Fruit fly (Drosophila melanogaster) whole organism, pupa: ENCODE data around the gene CG14259.

Source experiments
- CG10348 ChIP-seq: fragments of 200-800 bp; sonication (Bioruptor generic); IDR thresholded peaks from 2 replicates; pipeline ENCODE4 v1.3.6; 2022; ENCODE audit warnings: missing biosample characterization, missing genetic modification characterization
- CG13204 ChIP-seq: fragments of 200-800 bp; sonication (Bioruptor generic); optimal IDR thresholded peaks from 2 replicates; lab custom pipeline; 2018; ENCODE audit warnings: missing biosample characterization, mild to moderate bottlenecking, missing genetic modification characterization, moderate library complexity
- CG4496 ChIP-seq: fragments of 200-800 bp; sonication (Bioruptor generic); IDR thresholded peaks from 3 replicates; pipeline ENCODE4 v1.3.6; 2022; ENCODE audit warnings: missing biosample characterization, missing genetic modification characterization
- CG8159 ChIP-seq: fragments of 200-800 bp; sonication (Bioruptor generic); optimal IDR thresholded peaks from 3 replicates; lab custom pipeline; 2018; ENCODE audit warnings: missing biosample characterization, mild to moderate bottlenecking, missing genetic modification characterization, moderate library complexity
- CG9948 ChIP-seq: fragments of 200-800 bp; sonication (Bioruptor generic); optimal IDR thresholded peaks from 2 replicates; lab custom pipeline; 2018; ENCODE audit warnings: missing biosample characterization, mild to moderate bottlenecking, missing genetic modification characterization, moderate library complexity
- D1 ChIP-seq: fragments of 200-800 bp; sonication (Bioruptor generic); optimal IDR thresholded peaks from 2 replicates; lab custom pipeline; 2018; ENCODE audit warnings: missing biosample characterization, mild to moderate bottlenecking, missing genetic modification characterization, moderate library complexity
- Pif1A ChIP-seq: fragments of 200-800 bp; sonication (Bioruptor generic); optimal IDR thresholded peaks from 3 replicates; lab custom pipeline; 2016; ENCODE audit warnings: missing biosample characterization, missing genetic modification characterization
- Snoo ChIP-seq: fragments of 200-800 bp; sonication (Bioruptor generic); optimal IDR thresholded peaks from 3 replicates; lab custom pipeline; 2017; ENCODE audit warnings: missing biosample characterization, mild to moderate bottlenecking, missing genetic modification characterization, inconsistent platforms

DNA sequence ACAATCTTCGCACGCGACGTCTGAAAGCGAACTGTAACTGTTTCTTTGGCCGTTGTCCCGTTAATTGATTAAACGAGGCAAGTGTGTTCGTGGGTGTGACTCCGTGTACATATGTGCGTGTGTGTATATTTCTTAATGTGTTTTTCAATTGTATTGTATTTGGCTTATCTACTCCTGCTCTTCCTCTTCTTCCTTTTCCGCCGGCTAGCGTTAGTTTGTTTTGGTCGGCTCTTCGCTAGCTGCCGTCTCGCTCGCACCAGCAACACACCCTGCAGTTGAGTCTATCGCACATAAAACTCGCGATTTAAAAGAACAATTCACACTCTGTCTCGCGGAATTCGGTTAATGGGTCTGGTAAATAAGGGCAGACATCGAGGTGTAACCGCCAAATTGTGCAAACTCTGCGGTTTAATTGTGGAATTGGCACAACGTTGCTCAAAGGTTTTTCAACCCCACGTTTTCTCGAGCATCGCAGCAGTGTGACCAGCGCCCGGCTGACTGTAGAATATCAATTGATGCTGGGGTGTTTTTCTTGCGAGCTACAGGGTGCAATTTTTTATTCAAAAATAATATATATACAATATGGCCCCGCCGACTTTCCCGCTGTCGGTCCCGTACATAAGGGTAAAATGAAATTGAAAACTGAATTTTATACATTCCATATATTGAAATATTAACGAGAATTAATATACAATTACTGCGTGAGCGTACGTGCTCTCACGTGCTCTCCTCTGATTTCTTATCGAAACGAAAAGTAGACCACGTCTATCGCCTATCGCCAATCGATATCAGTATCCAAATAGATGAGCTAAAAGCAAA is 17.7 kb downstream of the CG14259 start, which contains the start of the genes gb and CG5815:
- TF ChIP-seq CG13204 (GFP tag; lab: Kevin White, UChicago) = no peak
- TF ChIP-seq Snoo (tag; lab: Kevin White, UChicago) = peak; percentile 88
- no peak for TF ChIP-seq D1 (tag; lab: Kevin White, UChicago)
- no peak for TF ChIP-seq Pif1A
- no peak for TF ChIP-seq CG8159
- peak; percentile 79 for TF ChIP-seq CG9948 (tag; lab: Kevin White, UChicago)
- peak; percentile 53 for TF ChIP-seq CG10348 (GFP tag; lab: Robert Waterston, UW)
- TF ChIP-seq CG4496 (GFP tag; lab: Robert Waterston, UW) = peak; percentile 94
